Fruit fly (Drosophila melanogaster): ENCODE measurements around the gene CG2656.

CG2656 gene

dm6 chr3R:7104308-7104707 lies 40.2 kb upstream of the CG2656 start:
- TF ChIP-seq Myc (optimal IDR thresholded peaks at IDR 0.05), result no peak
- no peak for TF ChIP-seq Jra (GFP tag; optimal IDR thresholded peaks at IDR 0.05)
- TF ChIP-seq Vsx2 (GFP tag; optimal IDR thresholded peaks at IDR 0.05; ENCODE audit: partially characterized antibody), result no peak

dm6 chr3R:7105503-7106164 lies 38.9 kb upstream of the CG2656 start:
- no peak for TF ChIP-seq br (GFP tag; optimal IDR thresholded peaks at IDR 0.05)
- no peak for TF ChIP-seq Dif (GFP tag; optimal IDR thresholded peaks at IDR 0.05; ENCODE audit: partially characterized antibody)
- no peak for TF ChIP-seq Jra (GFP tag; optimal IDR thresholded peaks at IDR 0.05)
- TF ChIP-seq CG32264 (GFP tag; optimal IDR thresholded peaks at IDR 0.05), result no peak
- no peak for TF ChIP-seq lola (GFP tag; optimal IDR thresholded peaks at IDR 0.05)
- no peak for TF ChIP-seq pan (optimal IDR thresholded peaks at IDR 0.05)
- TF ChIP-seq psq (GFP tag; optimal IDR thresholded peaks at IDR 0.05), result no peak
- TF ChIP-seq Hr78 (GFP tag; optimal IDR thresholded peaks at IDR 0.05), result no peak
- no peak for TF ChIP-seq dsf (GFP tag; optimal IDR thresholded peaks at IDR 0.05; ENCODE audit: borderline replicate concordance)
- no peak for TF ChIP-seq Sp1 (GFP tag; optimal IDR thresholded peaks at IDR 0.05)
- TF ChIP-seq rgr (GFP tag; optimal IDR thresholded peaks at IDR 0.05), result no peak
- TF ChIP-seq Hnf4 (GFP tag; optimal IDR thresholded peaks at IDR 0.05), result no peak

dm6 chr3R:7107713-7108588 lies 36.6 kb upstream of the CG2656 start:
- TF ChIP-seq Abd-B (GFP tag; optimal IDR thresholded peaks at IDR 0.05) (no peak), Vsx2 (GFP tag; optimal IDR thresholded peaks at IDR 0.05; ENCODE audit: partially characterized antibody) (peak; percentile 93), rgr (GFP tag; optimal IDR thresholded peaks at IDR 0.05) (no peak), usp (GFP tag; optimal IDR thresholded peaks at IDR 0.05) (no peak), CG9705 (GFP tag; optimal IDR thresholded peaks at IDR 0.05) (peak; percentile 0), jim (GFP tag; optimal IDR thresholded peaks at IDR 0.05) (no peak), GATAd (GFP tag; optimal IDR thresholded peaks at IDR 0.05) (no peak), sv (GFP tag; optimal IDR thresholded peaks at IDR 0.05) (no peak), Jra (GFP tag; optimal IDR thresholded peaks at IDR 0.05) (no peak), CrebA (GFP tag; optimal IDR thresholded peaks at IDR 0.05; ENCODE audit: borderline replicate concordance) (no peak), OdsH (GFP tag; optimal IDR thresholded peaks at IDR 0.05) (peak; percentile 8), Hr78 (GFP tag; optimal IDR thresholded peaks at IDR 0.05) (no peak), lola (GFP tag; optimal IDR thresholded peaks at IDR 0.05) (no peak), h (GFP tag; optimal IDR thresholded peaks at IDR 0.05) (peak; percentile 25), Hr83 (GFP tag; optimal IDR thresholded peaks at IDR 0.05; ENCODE audit: poor library complexity, severe bottlenecking) (no peak), pan (optimal IDR thresholded peaks at IDR 0.05) (no peak), sage (GFP tag; optimal IDR thresholded peaks at IDR 0.05) (peak; percentile 63), Dfd (GFP tag; optimal IDR thresholded peaks at IDR 0.05) (no peak), dsf (GFP tag; optimal IDR thresholded peaks at IDR 0.05; ENCODE audit: borderline replicate concordance) (no peak), Mio (GFP tag; optimal IDR thresholded peaks at IDR 0.05) (no peak), dmrt93B (GFP tag; optimal IDR thresholded peaks at IDR 0.05) (no peak), HLH106 (tag; optimal IDR thresholded peaks at IDR 0.05) (no peak), psq (GFP tag; optimal IDR thresholded peaks at IDR 0.05) (peak; percentile 83), foxo (GFP tag; optimal IDR thresholded peaks at IDR 0.05) (peak in 1 of 2 experiments; percentile 25), Rel (GFP tag; optimal IDR thresholded peaks at IDR 0.05) (no peak), Rel (tag; optimal IDR thresholded peaks at IDR 0.05) (peak; percentile 81), tai (GFP tag; optimal IDR thresholded peaks at IDR 0.05) (no peak), Myc (optimal IDR thresholded peaks at IDR 0.05) (no peak), fru (GFP tag; optimal IDR thresholded peaks at IDR 0.05) (peak; percentile 35), brk (GFP tag; optimal IDR thresholded peaks at IDR 0.05) (no peak), br (GFP tag; optimal IDR thresholded peaks at IDR 0.05) (peak; percentile 20), N (GFP tag; optimal IDR thresholded peaks at IDR 0.05) (peak; percentile 2), woc (GFP tag; optimal IDR thresholded peaks at IDR 0.05) (no peak), Hnf4 (GFP tag; optimal IDR thresholded peaks at IDR 0.05) (peak; percentile 42), dl (GFP tag; optimal IDR thresholded peaks at IDR 0.05; ENCODE audit: insufficient read depth in 1 of 2, partially characterized antibody in 2 of 2) (peak; percentile 95 to 96), Sp1 (GFP tag; optimal IDR thresholded peaks at IDR 0.05) (no peak), CG32264 (GFP tag; optimal IDR thresholded peaks at IDR 0.05) (no peak), Dif (GFP tag; optimal IDR thresholded peaks at IDR 0.05; ENCODE audit: partially characterized antibody) (peak; percentile 98), ey (GFP tag; optimal IDR thresholded peaks at IDR 0.05) (peak; percentile 31)

Measured in whole organism, wandering third instar larva.